1 worm cellular context compared by ENCODE assay signal in the genomic region with DNA sequence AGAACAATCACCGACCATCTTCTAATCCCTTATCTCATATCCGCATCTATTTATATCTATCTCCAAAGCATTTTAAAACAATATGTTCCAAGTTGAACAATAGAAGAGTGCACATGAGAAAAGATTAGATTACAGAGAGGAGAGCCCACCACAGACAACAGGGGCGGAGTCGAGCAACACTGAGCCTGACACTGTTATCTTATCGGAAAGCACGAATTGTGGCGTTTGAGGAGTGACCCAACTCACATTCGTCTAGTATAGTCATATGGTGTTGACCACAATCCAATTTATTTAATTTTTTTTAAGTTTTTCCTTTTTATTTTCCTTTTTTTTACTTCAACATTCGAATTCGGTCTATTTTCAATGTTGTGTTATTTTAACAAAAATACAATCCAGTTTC.
TF ChIP-seq lines count a peak whose summit lies in the region.

No protein-coding gene starts in this region.

TF ChIP-seq in whole organism, L2 larva, 48 proteins besides CTCF, POLR2A, EP300 and RAD21 (continued from another document):
- TF ChIP-seq snpc-4 (tag; optimal IDR thresholded peaks at IDR 0.05; lab: Kevin White, UChicago) (no peak), ceh-16 (tag; optimal IDR thresholded peaks at IDR 0.05; lab: Kevin White, UChicago) (no peak), aly-2 (tag; optimal IDR thresholded peaks at IDR 0.05; lab: Kevin White, UChicago) (no peak), nhr-77 (tag; optimal IDR thresholded peaks at IDR 0.05; lab: Kevin White, UChicago) (no peak), lin-13 (GFP tag; optimal IDR thresholded peaks at IDR 0.05; lab: Kevin White, UChicago) (no peak), nhr-237 (tag; optimal IDR thresholded peaks at IDR 0.05; lab: Kevin White, UChicago) (no peak), ama-1 (optimal IDR thresholded peaks at IDR 0.05; lab: Kevin White, UChicago) (no peak), mab-5 (tag; optimal IDR thresholded peaks at IDR 0.05; lab: Kevin White, UChicago) (no peak), fos-1 (tag; optimal IDR thresholded peaks at IDR 0.05; lab: Kevin White, UChicago) (peak; percentile 25)
